Fruit fly (Drosophila melanogaster) Kc167 (cell line): ENCODE results near the gene JMJD4.

Experiments used
- Myc ChIP-seq: fragments of >200 bp; optimal IDR thresholded peaks from 2 replicates; lab custom pipeline; 2017; ENCODE audit warnings: missing external identifiers
- insv ChIP-seq: fragments of >200 bp; optimal IDR thresholded peaks from 3 replicates; lab custom pipeline; 2018; ENCODE audit warnings: missing external identifiers
- psq ChIP-seq: fragments of >200 bp; optimal IDR thresholded peaks from 2 replicates; lab custom pipeline; 2017; ENCODE audit warnings: missing external identifiers
- ttk ChIP-seq: sonication (Bioruptor generic); optimal IDR thresholded peaks from 2 replicates; lab custom pipeline; 2017; ENCODE audit warnings: missing external identifiers

- TF ChIP-seq psq (lab: Kevin White, UChicago): no peak
- no peak for TF ChIP-seq ttk (lab: Kevin White, UChicago)
- TF ChIP-seq Myc (lab: Kevin White, UChicago): no peak
- no peak for TF ChIP-seq insv (lab: Kevin White, UChicago)
These were observed 13.8 kb downstream of the JMJD4 start for dm6 chr2L:18145253-18145652.
